Fruit fly (Drosophila melanogaster): ENCODE data around the gene Gr28b.

DNA sequence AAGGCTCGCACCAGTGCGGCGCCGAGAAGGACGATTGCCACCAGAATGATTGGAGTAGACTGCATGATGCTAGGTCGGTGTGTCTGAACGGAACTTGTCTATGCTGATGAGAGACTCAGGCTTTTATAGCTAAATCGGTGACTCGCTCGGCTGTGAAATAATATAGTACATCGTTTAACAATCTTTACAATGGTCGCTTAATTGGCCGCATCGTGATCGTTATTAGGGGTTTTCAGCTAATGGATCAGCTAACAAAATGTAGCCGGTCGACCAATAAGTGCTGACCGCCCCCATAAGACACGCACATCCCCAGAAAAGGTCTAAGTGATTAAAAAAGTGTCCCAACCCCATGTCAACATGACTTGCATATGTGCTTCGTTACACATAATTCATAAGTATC, 35.2 kb upstream of the Gr28b start, which contains the start of gene Obp28a:
- TF ChIP-seq Snoo (tag; optimal IDR thresholded peaks at IDR 0.05) (no peak), EcR (GFP tag; optimal IDR thresholded peaks at IDR 0.05) (no peak), Ets98B (GFP tag; IDR thresholded peaks at IDR 0.05) (no peak), CG34367 (tag; optimal IDR thresholded peaks at IDR 0.05) (no peak), CG15710 (tag; optimal IDR thresholded peaks at IDR 0.05) (no peak), CG10348 (GFP tag; IDR thresholded peaks at IDR 0.05) (no peak), rn (GFP tag; IDR thresholded peaks at IDR 0.05) (no peak), CG17806 (tag; optimal IDR thresholded peaks at IDR 0.05) (no peak), CG32121 (GFP tag; IDR thresholded peaks at IDR 0.05) (no peak), CG9948 (tag; optimal IDR thresholded peaks at IDR 0.05) (no peak), CG13204 (GFP tag; optimal IDR thresholded peaks at IDR 0.05) (no peak), CG12605 (GFP tag; IDR thresholded peaks at IDR 0.05) (no peak), D1 (tag; optimal IDR thresholded peaks at IDR 0.05) (no peak), Pif1B (GFP tag; optimal IDR thresholded peaks at IDR 0.05) (no peak)

Data from whole organism, pupa.